Fruit fly (Drosophila melanogaster): Measurements from ENCODE around the gene GMF.
A peak's percentile ranks its signal among the peaks of the same experiment; 100 is the strongest.

Gene GMF

DNA sequence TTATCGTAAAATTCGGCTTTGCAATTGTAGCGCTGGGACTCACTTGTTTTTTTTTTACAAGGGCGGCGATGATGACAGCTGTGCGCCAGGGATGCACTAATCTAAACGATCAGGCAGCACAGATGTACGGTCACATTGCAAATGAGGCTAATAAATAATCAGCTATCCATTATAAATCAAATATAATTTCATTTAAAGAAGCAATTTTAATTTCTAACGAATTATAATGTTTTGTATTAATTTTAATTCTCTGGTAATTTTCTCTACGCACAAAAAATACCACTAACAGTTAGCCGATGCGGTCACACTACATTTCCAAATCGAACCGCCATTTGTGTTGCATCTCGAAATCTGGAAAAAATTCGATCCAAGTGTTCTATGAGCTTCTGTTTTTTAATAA lies 7.9 kb upstream of the GMF start, which contains the start of the genes cni and fzy (continued):
- no peak for TF ChIP-seq Hr78 (GFP tag; optimal IDR thresholded peaks at IDR 0.05)
- TF ChIP-seq CG7839 (tag; optimal IDR thresholded peaks at IDR 0.05): no peak
- TF ChIP-seq hth (optimal IDR thresholded peaks at IDR 0.05): no peak
- no peak for TF ChIP-seq CG2202 (tag; optimal IDR thresholded peaks at IDR 0.05)
- TF ChIP-seq gcm (GFP tag; optimal IDR thresholded peaks at IDR 0.05): no peak
- TF ChIP-seq CG9609 (GFP tag; optimal IDR thresholded peaks at IDR 0.05): no peak
- no peak for TF ChIP-seq Fer2 (tag; optimal IDR thresholded peaks at IDR 0.05)
- no peak for TF ChIP-seq CG2199 (GFP tag; IDR thresholded peaks at IDR 0.05)
- 0 out of 3 replicates have a peak, but pooled peaks have one; percentile 32 for TF ChIP-seq Dbx (GFP tag; IDR thresholded peaks at IDR 0.05)
- TF ChIP-seq Camta (GFP tag; optimal IDR thresholded peaks at IDR 0.05): peak; percentile 22
- no peak for TF ChIP-seq CG6765 (GFP tag; optimal IDR thresholded peaks at IDR 0.05)
- TF ChIP-seq Opbp (GFP tag; IDR thresholded peaks at IDR 0.05; ENCODE audit: partially characterized antibody): no peak; the same call in 2 of the 3 replicates
- no peak for TF ChIP-seq CHES-1-like (GFP tag; optimal IDR thresholded peaks at IDR 0.05)
- peak; percentile 88 for TF ChIP-seq Dp (GFP tag; optimal IDR thresholded peaks at IDR 0.05)
- TF ChIP-seq Blimp-1 (GFP tag; optimal IDR thresholded peaks at IDR 0.05): no peak
- TF ChIP-seq CG18619 (GFP tag; optimal IDR thresholded peaks at IDR 0.05): no peak
- TF ChIP-seq Doc2 (GFP tag; IDR thresholded peaks at IDR 0.05): no peak
- TF ChIP-seq pho (GFP tag; optimal IDR thresholded peaks at IDR 0.05): no peak
- peak; percentile 11 for TF ChIP-seq CG13624 (GFP tag; optimal IDR thresholded peaks at IDR 0.05)

DNA sequence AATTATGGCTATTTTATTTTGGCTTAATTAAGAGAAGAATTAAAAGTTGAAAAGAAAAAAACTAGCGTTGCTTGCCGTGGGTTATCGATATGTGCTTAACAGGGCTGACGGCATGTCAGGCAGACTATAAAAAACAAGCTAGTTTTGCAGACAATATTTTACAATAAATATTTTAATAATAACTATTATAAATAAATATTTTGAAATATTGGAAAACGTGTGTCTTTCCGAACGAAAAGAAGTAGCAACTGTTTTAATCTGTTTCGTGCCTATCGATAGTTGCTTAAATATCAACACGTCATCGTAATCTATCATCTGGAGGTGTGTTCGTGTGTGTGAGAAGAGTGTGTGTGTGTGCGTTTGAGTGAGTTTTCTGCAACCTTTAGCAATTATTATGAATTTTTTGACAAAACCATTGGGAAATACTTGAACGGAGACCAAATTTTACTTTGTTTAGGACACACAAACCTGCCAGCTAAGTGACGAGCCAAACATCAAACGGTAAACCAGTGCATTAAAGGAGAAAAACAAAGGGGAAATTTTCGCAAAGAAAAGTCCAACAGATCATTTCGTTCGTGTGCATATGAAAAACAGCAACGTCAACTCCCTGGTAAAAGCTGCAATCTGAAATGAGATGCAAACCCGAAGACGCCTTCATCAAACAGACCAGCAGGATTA lies 4.4 kb upstream of the GMF start, which contains the start of the genes CG5861 and Syx5:
TSS of gene CG5861 (minus strand) at position 273 of the 678 bp plus-strand sequence.
TSS of gene Syx5 (plus strand) at position 321 of the 678 bp plus-strand sequence.
- peak; percentile 69; the same call in 1 of the 2 replicates for TF ChIP-seq CG42726 (GFP tag; IDR thresholded peaks at IDR 0.05; ENCODE audit: partially characterized antibody)
- TF ChIP-seq kah (GFP tag; optimal IDR thresholded peaks at IDR 0.05): no peak
- no peak for TF ChIP-seq CG6175 (GFP tag; IDR thresholded peaks at IDR 0.05)
- peak; percentile 93 for TF ChIP-seq vnd (GFP tag; IDR thresholded peaks at IDR 0.05; ENCODE audit: partially characterized antibody)
- TF ChIP-seq Doc2 (GFP tag; IDR thresholded peaks at IDR 0.05): no peak
- no peak for TF ChIP-seq CG16815 (GFP tag; optimal IDR thresholded peaks at IDR 0.05)
- peak; percentile 95 for TF ChIP-seq Ets65A (GFP tag)
- peak; percentile 57 for TF ChIP-seq tap (tag; optimal IDR thresholded peaks at IDR 0.05)
- TF ChIP-seq CG15011 (GFP tag; optimal IDR thresholded peaks at IDR 0.05): no peak
- TF ChIP-seq ase (GFP tag; IDR thresholded peaks at IDR 0.05): no peak
- no peak for TF ChIP-seq Hmx (GFP tag; optimal IDR thresholded peaks at IDR 0.05)
- TF ChIP-seq ab (GFP tag; optimal IDR thresholded peaks at IDR 0.05): no peak
- no peak for TF ChIP-seq CG4707 (GFP tag; optimal IDR thresholded peaks at IDR 0.05)
- no peak for TF ChIP-seq Lpt (GFP tag; optimal IDR thresholded peaks at IDR 0.05)
- peak; percentile 67 for TF ChIP-seq CG30403 (GFP tag; optimal IDR thresholded peaks at IDR 0.05)
- TF ChIP-seq CG1832 (GFP tag; optimal IDR thresholded peaks at IDR 0.05): no peak
- peak; percentile 52; the same call in 1 of the 2 replicates for TF ChIP-seq ranshi (GFP tag; IDR thresholded peaks at IDR 0.05)
- TF ChIP-seq gt (GFP tag; IDR thresholded peaks at IDR 0.05): no peak
- peak; percentile 18 for TF ChIP-seq CG3995 (GFP tag; optimal IDR thresholded peaks at IDR 0.05)
- TF ChIP-seq CG3847 (GFP tag; IDR thresholded peaks at IDR 0.05): no peak; the same call in none of the 2 replicates
- no peak for TF ChIP-seq stc (GFP tag; IDR thresholded peaks at IDR 0.05)
- TF ChIP-seq Bdp1 (GFP tag; optimal IDR thresholded peaks at IDR 0.05): no peak
- TF ChIP-seq CG3065 (GFP tag; optimal IDR thresholded peaks at IDR 0.05): no peak
- peak in 1 of 2 experiments; percentile 42 for TF ChIP-seq Pdp1 (GFP tag; optimal IDR thresholded peaks at IDR 0.05)
- TF ChIP-seq CG13424 (tag; optimal IDR thresholded peaks at IDR 0.05): peak; percentile 68
- TF ChIP-seq slbo (GFP tag; IDR thresholded peaks at IDR 0.05): peak; percentile 80
- no peak for TF ChIP-seq jing (GFP tag; optimal IDR thresholded peaks at IDR 0.05)
- no peak for TF ChIP-seq disco-r (GFP tag; optimal IDR thresholded peaks at IDR 0.05)
- peak in 1 of 3 experiments; percentile 14 for TF ChIP-seq Stat92E (GFP tag; optimal IDR thresholded peaks at IDR 0.05)
- TF ChIP-seq CG6765 (GFP tag; optimal IDR thresholded peaks at IDR 0.05): peak; percentile 17
- no peak for TF ChIP-seq p53 (GFP tag; optimal IDR thresholded peaks at IDR 0.05)
- peak; percentile 46 for TF ChIP-seq D19A (tag; optimal IDR thresholded peaks at IDR 0.05)

Measured in whole organism, embryonic.